Fruit fly (Drosophila melanogaster) whole organism, embryonic: ENCODE results near the gene CG13110.

ENCODE experiments used
- Asciz ChIP-seq: fragments of 200-800 bp; sonication (Bioruptor generic); optimal IDR thresholded peaks from 2 replicates; lab custom pipeline; 2017; ENCODE audit warnings: missing biosample characterization, mild to moderate bottlenecking, missing genetic modification characterization, missing genetic modification reagents
- Atf3 ChIP-seq: fragments of 200-800 bp; sonication (Bioruptor generic); optimal IDR thresholded peaks from 3 replicates; lab custom pipeline; 2016; ENCODE audit warnings: missing biosample characterization, missing genetic modification characterization
- B-H2 ChIP-seq: fragments of 200-800 bp; sonication (Bioruptor generic); optimal IDR thresholded peaks from 2 replicates; lab custom pipeline; 2018; ENCODE audit warnings: missing biosample characterization, mild to moderate bottlenecking, missing genetic modification characterization
- CG11398 ChIP-seq: fragments of 200-800 bp; sonication (Bioruptor generic); optimal IDR thresholded peaks from 2 replicates; lab custom pipeline; 2016; ENCODE audit warnings: missing biosample characterization, missing genetic modification characterization
- CG12071 ChIP-seq: fragments of 200-800 bp; sonication (Bioruptor generic); optimal IDR thresholded peaks from 3 replicates; lab custom pipeline; 2018; ENCODE audit warnings: missing biosample characterization, mild to moderate bottlenecking, missing genetic modification characterization
- CG12236 ChIP-seq: fragments of 200-800 bp; sonication (Bioruptor generic); optimal IDR thresholded peaks from 2 replicates; lab custom pipeline; 2016; ENCODE audit warnings: missing biosample characterization, missing genetic modification characterization
- CG13123 ChIP-seq: fragments of 200-800 bp; sonication (Bioruptor generic); optimal IDR thresholded peaks from 2 replicates; lab custom pipeline; 2016; ENCODE audit warnings: missing biosample characterization, missing genetic modification characterization
- CG13296 ChIP-seq: fragments of 200-800 bp; sonication (Bioruptor generic); optimal IDR thresholded peaks from 3 replicates; lab custom pipeline; 2018; ENCODE audit warnings: missing biosample characterization, mild to moderate bottlenecking, missing genetic modification characterization
- CG13775 ChIP-seq: fragments of 200-800 bp; sonication (Bioruptor generic); optimal IDR thresholded peaks from 3 replicates; lab custom pipeline; 2017; ENCODE audit warnings: missing biosample characterization, mild to moderate bottlenecking, missing genetic modification characterization
- CG15073 ChIP-seq: fragments of 200-800 bp; sonication (Bioruptor generic); optimal IDR thresholded peaks from 2 replicates; lab custom pipeline; 2016; ENCODE audit warnings: missing biosample characterization, missing genetic modification characterization
- CG1602 ChIP-seq: fragments of 200-800 bp; sonication (Bioruptor generic); optimal IDR thresholded peaks from 3 replicates; lab custom pipeline; 2016; ENCODE audit warnings: missing biosample characterization, missing genetic modification characterization
- CG1603 ChIP-seq: fragments of 200-800 bp; sonication (Bioruptor generic); optimal IDR thresholded peaks from 2 replicates; lab custom pipeline; 2019; ENCODE audit warnings: missing biosample characterization, mild to moderate bottlenecking, missing genetic modification characterization, moderate library complexity
- CG16779 ChIP-seq: fragments of 200-800 bp; sonication (Bioruptor generic); IDR thresholded peaks from 2 replicates; pipeline ENCODE4 v1.3.6; 2022; ENCODE audit warnings: missing biosample characterization, missing genetic modification characterization
- CG17912 ChIP-seq: fragments of 200-800 bp; sonication (Bioruptor generic); optimal IDR thresholded peaks from 2 replicates; lab custom pipeline; 2018; ENCODE audit warnings: missing biosample characterization, mild to moderate bottlenecking, missing genetic modification characterization
- CG1792 ChIP-seq: fragments of 200-800 bp; sonication (Bioruptor generic); optimal IDR thresholded peaks from 2 replicates; lab custom pipeline; 2016; ENCODE audit warnings: missing biosample characterization, missing genetic modification characterization
- CG30403 ChIP-seq: fragments of 200-800 bp; sonication (Bioruptor generic); optimal IDR thresholded peaks from 3 replicates; lab custom pipeline; 2016; ENCODE audit warnings: missing biosample characterization, missing genetic modification characterization
- CG31441 ChIP-seq: fragments of 200-800 bp; sonication (Bioruptor generic); IDR thresholded peaks from 2 replicates; pipeline ENCODE4 v1.3.6; 2022; ENCODE audit warnings: missing biosample characterization, missing genetic modification characterization
- CG32767 ChIP-seq: fragments of 200-800 bp; sonication (Bioruptor generic); IDR thresholded peaks from 2 replicates; pipeline ENCODE4 v1.3.6; 2022; ENCODE audit warnings: missing biosample characterization, missing genetic modification characterization
- CG3847 ChIP-seq: fragments of 200-800 bp; sonication (Bioruptor generic); IDR thresholded peaks from 2 replicates; pipeline ENCODE4 v1.3.6; 2022; ENCODE audit warnings: missing biosample characterization, missing genetic modification characterization
- CG4424 ChIP-seq: fragments of 200-800 bp; sonication (Bioruptor generic); optimal IDR thresholded peaks from 3 replicates; lab custom pipeline; 2016; ENCODE audit warnings: missing biosample characterization, missing genetic modification characterization
- CG4707 ChIP-seq: fragments of 200-800 bp; sonication (Bioruptor generic); optimal IDR thresholded peaks from 2 replicates; lab custom pipeline; 2018; ENCODE audit warnings: missing biosample characterization, mild to moderate bottlenecking, missing genetic modification characterization, moderate library complexity
- CG4854 ChIP-seq: fragments of 200-800 bp; sonication (Bioruptor generic); optimal IDR thresholded peaks from 2 replicates; lab custom pipeline; 2016; ENCODE audit warnings: missing biosample characterization, missing genetic modification characterization, inconsistent platforms
- CG6272 ChIP-seq: fragments of 200-800 bp; sonication (Bioruptor generic); IDR thresholded peaks from 2 replicates; pipeline ENCODE4 v1.3.6; 2022; ENCODE audit warnings: missing biosample characterization, missing genetic modification characterization
- CG6683 ChIP-seq: fragments of 200-800 bp; sonication (Bioruptor generic); optimal IDR thresholded peaks from 2 replicates; lab custom pipeline; 2017; ENCODE audit warnings: missing biosample characterization, mild to moderate bottlenecking, missing genetic modification characterization, missing genetic modification reagents
- CG6854 ChIP-seq: fragments of 200-800 bp; sonication (Bioruptor generic); optimal IDR thresholded peaks from 3 replicates; lab custom pipeline; 2017; ENCODE audit warnings: missing biosample characterization, mild to moderate bottlenecking, missing genetic modification characterization
- CG7786 ChIP-seq: fragments of 200-800 bp; sonication (Bioruptor generic); optimal IDR thresholded peaks from 2 replicates; lab custom pipeline; 2016; ENCODE audit warnings: missing biosample characterization, missing genetic modification characterization
- CG8281 ChIP-seq: fragments of 200-800 bp; sonication (Bioruptor generic); optimal IDR thresholded peaks from 2 replicates; lab custom pipeline; 2018; ENCODE audit warnings: missing biosample characterization, mild to moderate bottlenecking, missing genetic modification characterization, moderate library complexity
- CG9797 ChIP-seq: fragments of 200-800 bp; sonication (Bioruptor generic); optimal IDR thresholded peaks from 3 replicates; lab custom pipeline; 2018; ENCODE audit warnings: missing biosample characterization, mild to moderate bottlenecking, missing genetic modification characterization
- Dek ChIP-seq: fragments of 200-800 bp; sonication (Bioruptor generic); optimal IDR thresholded peaks from 3 replicates; lab custom pipeline; 2019; ENCODE audit warnings: missing biosample characterization, mild to moderate bottlenecking, missing genetic modification characterization, moderate library complexity
- HmgD ChIP-seq: fragments of 200-800 bp; sonication (Bioruptor generic); optimal IDR thresholded peaks from 3 replicates; lab custom pipeline; 2016; ENCODE audit warnings: missing biosample characterization, missing genetic modification characterization
- Lpt ChIP-seq: fragments of >200 bp; optimal IDR thresholded peaks from 2 replicates; lab custom pipeline; 2018; ENCODE audit warnings: missing biosample characterization, missing genetic modification characterization
- NK7.1 ChIP-seq: fragments of 200-800 bp; sonication (Bioruptor generic); optimal IDR thresholded peaks from 3 replicates; lab custom pipeline; 2016; ENCODE audit warnings: missing biosample characterization, missing genetic modification characterization
- Scr ChIP-seq: fragments of 200-800 bp; sonication (Bioruptor generic); IDR thresholded peaks from 2 replicates; pipeline ENCODE4 v1.3.6; 2022; ENCODE audit warnings: missing biosample characterization, missing genetic modification characterization; ENCODE audit not compliant: partially characterized antibody
- al ChIP-seq: fragments of 200-800 bp; sonication (Bioruptor generic); IDR thresholded peaks from 2 replicates; pipeline ENCODE4 v1.3.6; 2022; ENCODE audit warnings: missing biosample characterization, missing genetic modification characterization
- ato ChIP-seq: fragments of 200-800 bp; sonication (Bioruptor generic); IDR thresholded peaks from 2 replicates; pipeline ENCODE4 v1.3.6; 2022; ENCODE audit warnings: missing biosample characterization, missing genetic modification characterization; ENCODE audit not compliant: partially characterized antibody
- chinmo ChIP-seq: fragments of 200-800 bp; sonication (Bioruptor generic); IDR thresholded peaks from 4 replicates; pipeline ENCODE4 v1.3.6; 2022; ENCODE audit warnings: missing biosample characterization, missing genetic modification characterization; ENCODE audit not compliant: partially characterized antibody
- chn ChIP-seq: fragments of 200-800 bp; sonication (Bioruptor generic); optimal IDR thresholded peaks from 2 replicates; lab custom pipeline; 2016; ENCODE audit warnings: missing biosample characterization, missing genetic modification characterization
- dimm ChIP-seq: fragments of 200-800 bp; sonication (Bioruptor generic); IDR thresholded peaks from 2 replicates; pipeline ENCODE4 v1.3.6; 2022; ENCODE audit warnings: missing biosample characterization, missing genetic modification characterization
- dmrt99B ChIP-seq: fragments of 200-800 bp; sonication (Bioruptor generic); optimal IDR thresholded peaks from 2 replicates; lab custom pipeline; 2018; ENCODE audit warnings: missing biosample characterization, mild to moderate bottlenecking, missing genetic modification characterization, moderate library complexity
- exex ChIP-seq: fragments of 200-800 bp; sonication (Bioruptor generic); optimal IDR thresholded peaks from 4 replicates; lab custom pipeline; 2018; ENCODE audit warnings: missing biosample characterization, mild to moderate bottlenecking, missing genetic modification characterization, moderate library complexity
- eyg ChIP-seq: fragments of 200-800 bp; sonication (Bioruptor generic); optimal IDR thresholded peaks from 3 replicates; lab custom pipeline; 2016; ENCODE audit warnings: missing biosample characterization, missing genetic modification characterization
- fd102C ChIP-seq: fragments of 200-800 bp; sonication (Bioruptor generic); optimal IDR thresholded peaks from 2 replicates; lab custom pipeline; 2018; ENCODE audit warnings: missing biosample characterization, mild to moderate bottlenecking, missing genetic modification characterization, moderate library complexity
- fd96Cb ChIP-seq: fragments of 200-800 bp; sonication (Bioruptor generic); optimal IDR thresholded peaks from 2 replicates; lab custom pipeline; 2018; ENCODE audit warnings: missing biosample characterization, mild to moderate bottlenecking, missing genetic modification characterization, moderate library complexity
- odd ChIP-seq: fragments of 200-800 bp; sonication (Bioruptor generic); optimal IDR thresholded peaks from 2 replicates; lab custom pipeline; 2017; ENCODE audit warnings: missing biosample characterization, mild to moderate bottlenecking, missing genetic modification characterization
- p53 ChIP-seq: fragments of 200-800 bp; sonication (Bioruptor generic); optimal IDR thresholded peaks from 2 replicates; lab custom pipeline; 2016; ENCODE audit warnings: missing biosample characterization, missing genetic modification characterization
- pros ChIP-seq: fragments of 200-800 bp; sonication (Bioruptor generic); optimal IDR thresholded peaks from 3 replicates; lab custom pipeline; 2019; ENCODE audit warnings: missing biosample characterization, mild to moderate bottlenecking, missing genetic modification characterization, moderate library complexity
- shn ChIP-seq: fragments of 200-800 bp; sonication (Bioruptor generic); optimal IDR thresholded peaks from 3 replicates; lab custom pipeline; 2016; ENCODE audit warnings: missing biosample characterization, missing genetic modification characterization
- sug ChIP-seq: fragments of 200-800 bp; optimal IDR thresholded peaks from 2 replicates; lab custom pipeline; 2019; ENCODE audit warnings: missing biosample characterization, mild to moderate bottlenecking, missing genetic modification characterization, moderate library complexity
- wek ChIP-seq: fragments of 200-800 bp; sonication (Bioruptor generic); optimal IDR thresholded peaks from 3 replicates; lab custom pipeline; 2018; ENCODE audit warnings: missing biosample characterization, mild to moderate bottlenecking, missing genetic modification characterization, moderate library complexity
- wor ChIP-seq: fragments of 200-800 bp; sonication (Bioruptor generic); IDR thresholded peaks from 2 replicates; pipeline ENCODE4 v1.3.6; 2022; ENCODE audit warnings: missing biosample characterization, missing genetic modification characterization
- z ChIP-seq: fragments of 200-800 bp; sonication (Bioruptor generic); IDR thresholded peaks from 3 replicates; pipeline ENCODE4 v1.3.6; 2022; ENCODE audit warnings: missing biosample characterization, missing genetic modification characterization

CG13110 gene

DNA sequence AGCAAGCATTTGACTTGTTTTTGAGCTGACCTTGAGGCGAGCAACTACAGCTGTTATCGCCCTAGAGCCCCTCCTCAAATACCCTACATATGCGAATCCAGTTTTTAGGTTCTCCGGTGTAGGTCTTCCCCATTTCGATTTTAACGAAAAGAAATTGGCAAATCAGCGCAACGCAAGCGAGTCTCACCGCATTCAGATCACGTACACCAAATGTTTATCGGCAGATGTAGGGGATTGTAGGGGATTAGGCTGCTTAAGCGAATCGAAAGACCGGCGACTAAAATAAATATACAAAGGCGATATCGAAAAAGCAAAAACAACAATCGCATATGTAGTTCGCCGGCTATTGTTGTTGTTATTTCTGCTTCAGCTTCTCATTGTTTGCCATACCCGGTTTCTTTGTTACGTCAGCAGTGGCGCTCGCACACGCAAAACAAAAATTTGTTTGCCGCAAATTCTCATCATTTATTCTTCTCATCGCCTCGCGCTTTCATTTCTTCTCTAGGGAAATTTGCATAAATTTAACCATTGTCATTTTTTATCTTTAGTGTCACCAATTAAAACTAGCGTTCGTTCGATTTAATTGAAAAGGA is 37.8 kb downstream of the CG13110 start (continued):
- TF ChIP-seq CG7786 = peak; percentile 86
- peak; percentile 86 for TF ChIP-seq shn (GFP tag; lab: Kevin White, UChicago)
- TF ChIP-seq CG15073 (GFP tag; lab: Kevin White, UChicago) = no peak
- no peak for TF ChIP-seq dimm
- no peak for TF ChIP-seq ato (GFP tag; lab: Robert Waterston, UW)
- no peak for TF ChIP-seq fd102C
- peak; percentile 31 for TF ChIP-seq fd96Cb (tag; lab: Kevin White, UChicago)
- peak; percentile 55 for TF ChIP-seq Atf3
- TF ChIP-seq chinmo (GFP tag; lab: Robert Waterston, UW) = no peak
- no peak for TF ChIP-seq CG9797 (GFP tag; lab: Kevin White, UChicago)
- TF ChIP-seq CG13775 = peak; percentile 51
- TF ChIP-seq CG31441 = 0 out of 2 replicates have a peak, but pooled peaks have one; percentile 19
- no peak for TF ChIP-seq CG13296 (GFP tag; lab: Kevin White, UChicago)
- no peak for TF ChIP-seq Lpt (GFP tag; lab: Kevin White, UChicago)
- TF ChIP-seq eyg = peak; percentile 53
- TF ChIP-seq p53 (GFP tag; lab: Kevin White, UChicago) = peak; percentile 66
- TF ChIP-seq CG12071 = peak; percentile 75
- TF ChIP-seq CG16779 (GFP tag; lab: Robert Waterston, UW) = peak; percentile 29; the same call in 1 of the 2 replicates
- TF ChIP-seq CG3847 (GFP tag; lab: Robert Waterston, UW) = peak; percentile 75
- peak; percentile 66 for TF ChIP-seq dmrt99B (tag; lab: Kevin White, UChicago)
- no peak for TF ChIP-seq CG13123
- TF ChIP-seq CG1603 (tag; lab: Kevin White, UChicago) = peak; percentile 63
- TF ChIP-seq HmgD = no peak
- peak; percentile 34 for TF ChIP-seq CG1602 (GFP tag; lab: Kevin White, UChicago)
- TF ChIP-seq CG11398 (GFP tag; lab: Kevin White, UChicago) = peak; percentile 56
- TF ChIP-seq CG17912 = no peak
- TF ChIP-seq CG1792 (GFP tag; lab: Kevin White, UChicago) = peak; percentile 64
- no peak for TF ChIP-seq CG12236
- peak; percentile 21 for TF ChIP-seq CG8281 (tag; lab: Kevin White, UChicago)
- peak; percentile 8 for TF ChIP-seq B-H2 (GFP tag; lab: Kevin White, UChicago)
- no peak for TF ChIP-seq Asciz
- TF ChIP-seq CG32767 = no peak
- peak; percentile 47 for TF ChIP-seq CG4424
- TF ChIP-seq wor (GFP tag; lab: Robert Waterston, UW) = no peak
- no peak for TF ChIP-seq CG4707
- peak; percentile 44 for TF ChIP-seq CG4854 (GFP tag; lab: Kevin White, UChicago)

DNA sequence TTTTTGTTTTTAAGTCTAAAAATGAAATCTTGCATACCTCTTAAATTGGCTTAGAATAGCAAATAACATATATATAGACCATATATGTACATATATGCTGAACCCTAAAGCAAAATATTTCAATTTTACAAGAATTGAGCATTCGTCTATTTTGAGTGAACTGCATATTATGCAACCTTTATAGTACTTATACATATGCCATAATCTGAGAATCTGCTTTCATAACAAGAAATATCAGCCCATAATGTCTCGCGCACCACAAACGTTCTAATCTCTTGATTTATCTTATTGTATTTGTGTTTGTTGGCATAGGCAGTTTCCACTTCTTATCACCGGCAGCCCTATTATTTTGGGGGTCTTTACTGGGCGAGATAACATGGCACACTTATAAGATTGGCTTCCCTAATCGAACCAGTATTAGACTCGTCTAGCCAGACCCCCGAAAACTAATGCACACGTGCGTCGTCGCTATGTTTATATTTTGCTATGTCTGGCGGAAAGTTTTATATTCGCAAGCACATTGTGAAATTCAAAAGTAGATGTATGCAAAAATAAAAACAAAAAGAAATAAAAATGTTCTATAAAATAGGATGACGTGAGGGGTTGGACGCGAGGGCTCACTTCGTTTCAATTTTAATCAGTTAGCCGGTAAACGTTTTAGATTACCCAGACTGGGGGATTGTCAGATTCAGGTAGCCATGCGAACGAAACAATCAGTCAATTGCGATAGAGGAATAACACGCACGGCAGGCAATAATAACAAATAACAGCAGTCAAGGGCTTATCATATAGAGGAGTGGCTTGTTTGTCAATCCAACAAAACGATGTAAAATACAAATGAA is 38.9 kb downstream of the CG13110 start:
- TF ChIP-seq fd96Cb (tag; lab: Kevin White, UChicago) (no peak), CG3847 (GFP tag; lab: Robert Waterston, UW) (no peak), chn (GFP tag; lab: Kevin White, UChicago) (no peak), odd (GFP tag; lab: Kevin White, UChicago) (no peak), CG30403 (GFP tag; lab: Kevin White, UChicago) (no peak), CG6272 (GFP tag; lab: Robert Waterston, UW) (no peak), exex (tag; lab: Kevin White, UChicago) (peak; percentile 97), al (GFP tag; lab: Robert Waterston, UW) (no peak), z (no peak), CG6854 (no peak), sug (tag; lab: Kevin White, UChicago) (peak; percentile 97), CG6683 (GFP tag; lab: Kevin White, UChicago) (no peak), pros (no peak), NK7.1 (no peak), CG12236 (no peak), Scr (GFP tag; lab: Robert Waterston, UW) (no peak), Dek (tag; lab: Kevin White, UChicago) (no peak), wek (GFP tag; lab: Kevin White, UChicago) (no peak)
